Worm (Caenorhabditis elegans): ENCODE results near the gene K06H7.7.
A peak's percentile ranks its signal among the peaks of the same experiment; 100 is the strongest.

K06H7.7 gene

DNA sequence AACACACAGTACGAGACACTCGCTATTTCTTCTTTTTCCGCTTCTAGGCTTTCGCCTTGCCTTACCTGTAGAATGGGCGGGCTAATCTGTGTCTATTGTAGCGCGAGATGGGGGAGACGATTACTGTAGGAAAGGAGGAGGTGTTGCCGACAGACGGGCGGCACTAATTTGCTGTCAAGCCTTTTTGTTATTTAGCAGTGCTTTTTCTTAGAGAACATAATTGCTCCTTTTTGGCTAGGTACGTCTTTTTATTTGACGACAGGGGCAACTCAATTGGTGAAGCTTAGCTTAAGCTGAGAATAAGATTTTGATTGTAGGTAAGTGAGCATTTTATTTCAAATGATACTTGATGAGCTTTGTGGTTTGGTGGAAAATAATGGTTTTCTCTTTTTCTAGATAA lies 21.6 kb downstream of the K06H7.7 start:
- TF ChIP-seq ztf-29 (GFP tag; IDR thresholded peaks at IDR 0.05) (0 out of 2 replicates have a peak, but pooled peaks have one; percentile 31), T22C8.4 (GFP tag; IDR thresholded peaks at IDR 0.05) (no peak)

DNA sequence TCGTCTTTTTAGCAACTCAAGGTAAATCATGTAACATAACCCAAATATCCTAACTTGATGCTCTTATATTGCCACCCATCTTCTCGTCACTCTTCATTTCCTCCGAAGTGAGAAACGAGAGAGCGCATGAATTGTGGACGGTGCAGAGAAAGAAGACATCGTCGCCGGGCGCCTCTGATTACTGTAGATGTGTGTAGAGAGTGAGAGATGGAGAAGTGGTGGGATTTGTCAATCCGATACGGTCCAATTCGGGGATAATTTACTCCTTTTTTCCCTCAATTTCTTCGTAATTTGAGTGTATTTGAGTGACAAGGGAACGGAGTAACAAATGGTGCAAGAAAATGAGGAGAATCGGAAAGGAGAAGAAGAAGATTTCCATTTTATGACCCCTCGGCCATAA lies 24.2 kb downstream of the K06H7.7 start:
- no peak for TF ChIP-seq ref-1 (GFP tag; conservative IDR thresholded peaks at IDR 0.05)
- no peak for TF ChIP-seq tab-1 (GFP tag; IDR thresholded peaks at IDR 0.05)
- TF ChIP-seq cog-1 (tag; optimal IDR thresholded peaks at IDR 0.05) = no peak
- TF ChIP-seq klf-2 (GFP tag; conservative IDR thresholded peaks at IDR 0.05) = no peak
- TF ChIP-seq med-1 (GFP tag; optimal IDR thresholded peaks at IDR 0.05; ENCODE audit: insufficient read depth) = no peak
- no peak for TF ChIP-seq ztf-29 (GFP tag; IDR thresholded peaks at IDR 0.05)
- TF ChIP-seq ztf-23 (GFP tag; IDR thresholded peaks at IDR 0.05) = no peak
- TF ChIP-seq T22C8.4 (GFP tag; IDR thresholded peaks at IDR 0.05) = no peak
- TF ChIP-seq flt-1 (GFP tag; IDR thresholded peaks at IDR 0.05) = no peak

DNA sequence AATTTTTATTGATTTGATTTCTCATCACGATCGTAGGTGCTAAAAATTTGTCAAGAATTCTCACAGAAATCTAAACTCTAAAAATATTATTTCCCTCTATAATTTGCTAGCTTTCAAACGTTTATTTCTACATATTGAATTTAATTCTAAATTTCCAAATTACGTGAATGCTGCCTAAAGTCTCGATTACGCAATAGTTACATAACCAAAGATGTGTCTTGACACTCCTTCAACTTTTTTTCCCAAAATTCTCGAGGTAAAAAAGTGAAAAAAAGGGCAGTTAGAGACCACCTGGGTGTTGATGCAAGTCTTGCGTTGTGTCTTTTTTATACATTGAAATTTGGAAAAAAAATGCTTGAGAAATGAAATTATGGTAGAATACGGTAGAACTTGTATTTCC lies 33.4 kb downstream of the K06H7.7 start:
- TF ChIP-seq flt-1 (GFP tag; IDR thresholded peaks at IDR 0.05) (no peak), T22C8.4 (GFP tag; IDR thresholded peaks at IDR 0.05) (no peak), tab-1 (GFP tag; IDR thresholded peaks at IDR 0.05) (no peak), klf-2 (GFP tag; conservative IDR thresholded peaks at IDR 0.05) (no peak), cog-1 (tag; optimal IDR thresholded peaks at IDR 0.05) (no peak), ref-1 (GFP tag; conservative IDR thresholded peaks at IDR 0.05) (no peak), ztf-29 (GFP tag; IDR thresholded peaks at IDR 0.05) (no peak), med-1 (GFP tag; optimal IDR thresholded peaks at IDR 0.05; ENCODE audit: insufficient read depth) (no peak), ztf-23 (GFP tag; IDR thresholded peaks at IDR 0.05) (no peak)

DNA sequence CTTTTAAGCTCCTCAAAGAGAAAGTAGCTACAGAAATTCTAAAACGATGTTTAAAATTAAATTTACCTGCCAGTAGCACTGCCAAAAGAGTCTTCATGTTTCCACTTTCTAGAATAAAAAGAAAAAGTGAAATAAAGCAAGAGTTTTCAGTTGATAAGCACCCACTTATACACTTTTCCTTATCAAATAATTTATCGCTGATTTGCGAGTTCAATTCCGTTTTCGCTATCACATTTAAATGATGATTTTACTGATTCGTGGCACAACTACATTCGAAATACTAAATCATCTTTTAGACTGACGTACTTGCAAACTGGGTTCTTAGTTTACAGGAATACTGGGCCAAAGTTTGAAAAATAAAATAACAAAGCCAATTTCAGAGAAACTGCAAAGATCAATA lies 34.3 kb downstream of the K06H7.7 start, which contains the start of gene K12H4.7:
Gene K12H4.7, minus strand, starts transcription at position 138 of the 400 bp plus-strand sequence.
- TF ChIP-seq ref-1 (GFP tag; conservative IDR thresholded peaks at IDR 0.05) (no peak), flt-1 (GFP tag; IDR thresholded peaks at IDR 0.05) (no peak), ztf-23 (GFP tag; IDR thresholded peaks at IDR 0.05) (no peak), ztf-29 (GFP tag; IDR thresholded peaks at IDR 0.05) (no peak)

DNA sequence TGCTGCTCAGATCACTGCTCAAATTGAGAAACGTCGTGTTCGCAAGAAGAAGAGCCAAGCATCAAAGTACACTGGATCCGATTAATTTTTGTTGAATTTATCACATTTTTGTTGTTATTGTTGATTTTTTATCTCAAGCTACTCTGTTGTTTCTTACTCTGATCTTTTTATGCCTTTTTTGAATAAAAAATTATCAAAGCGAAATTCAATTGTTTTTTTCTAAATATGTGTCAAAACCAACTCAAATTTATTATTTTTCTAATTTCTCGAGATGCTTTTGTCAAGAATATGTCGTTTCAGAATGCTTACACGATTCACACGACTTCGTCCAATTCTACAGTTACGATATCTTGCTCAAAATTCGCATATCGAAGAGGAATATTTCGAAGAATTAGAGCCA lies 37.9 kb downstream of the K06H7.7 start, which contains the start of gene K12H4.2:
Gene K12H4.2, plus strand, starts transcription at position 301 of the 400 bp plus-strand sequence.
- no peak for TF ChIP-seq ztf-29 (GFP tag; IDR thresholded peaks at IDR 0.05)

DNA sequence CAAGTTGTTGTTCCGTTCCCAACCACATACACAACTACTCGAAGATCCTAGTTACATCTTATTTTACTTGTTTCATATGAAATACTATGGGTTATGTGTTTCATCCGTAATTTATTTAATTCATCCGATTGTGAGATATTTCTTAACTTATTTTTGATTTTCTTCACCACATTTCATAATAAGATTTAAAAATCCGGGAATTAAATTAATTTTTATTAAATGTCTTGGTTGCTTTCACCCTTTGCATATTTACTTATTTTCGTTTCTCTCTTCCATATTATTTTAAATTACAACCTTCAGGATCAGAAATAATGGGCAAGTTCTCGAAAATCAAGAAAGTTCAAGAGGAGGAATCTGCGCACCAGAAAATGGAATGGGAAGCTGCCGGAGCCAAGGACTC lies 39.5 kb downstream of the K06H7.7 start, which contains the start of gene K12H4.3:
Gene K12H4.3, plus strand, starts transcription at position 301 of the 400 bp plus-strand sequence.
- TF ChIP-seq ref-1 (GFP tag; conservative IDR thresholded peaks at IDR 0.05) = no peak
- no peak for TF ChIP-seq flt-1 (GFP tag; IDR thresholded peaks at IDR 0.05)
- no peak for TF ChIP-seq T22C8.4 (GFP tag; IDR thresholded peaks at IDR 0.05)
- no peak for TF ChIP-seq ztf-29 (GFP tag; IDR thresholded peaks at IDR 0.05)

DNA sequence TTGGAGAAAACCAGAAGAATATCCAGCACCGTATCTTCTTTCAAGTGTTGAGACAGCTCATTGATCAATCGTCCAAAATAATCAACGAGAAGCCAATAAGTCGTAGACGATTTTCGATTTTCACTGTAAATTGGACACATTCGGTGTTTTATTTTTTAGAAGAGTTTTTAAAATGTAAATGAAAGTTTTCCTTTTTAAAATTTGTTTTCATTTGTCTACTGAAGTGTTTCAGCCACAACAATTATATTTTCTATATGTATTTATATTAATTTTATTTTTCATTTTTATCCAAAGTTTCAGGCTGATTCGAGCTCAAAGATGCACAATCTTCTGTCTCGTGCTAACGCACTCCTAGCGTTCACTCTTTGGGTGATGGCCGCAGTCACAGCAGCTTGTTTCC lies 40.6 kb downstream of the K06H7.7 start, which contains the start of gene spcs-3:
Gene spcs-3, plus strand, starts transcription at position 301 of the 400 bp plus-strand sequence.
- no peak for TF ChIP-seq cog-1 (tag; optimal IDR thresholded peaks at IDR 0.05)
- no peak for TF ChIP-seq ztf-29 (GFP tag; IDR thresholded peaks at IDR 0.05)
- TF ChIP-seq ref-1 (GFP tag; conservative IDR thresholded peaks at IDR 0.05) = no peak
- TF ChIP-seq ztf-23 (GFP tag; IDR thresholded peaks at IDR 0.05) = no peak
- TF ChIP-seq tab-1 (GFP tag; IDR thresholded peaks at IDR 0.05) = no peak
- TF ChIP-seq flt-1 (GFP tag; IDR thresholded peaks at IDR 0.05) = no peak

DNA sequence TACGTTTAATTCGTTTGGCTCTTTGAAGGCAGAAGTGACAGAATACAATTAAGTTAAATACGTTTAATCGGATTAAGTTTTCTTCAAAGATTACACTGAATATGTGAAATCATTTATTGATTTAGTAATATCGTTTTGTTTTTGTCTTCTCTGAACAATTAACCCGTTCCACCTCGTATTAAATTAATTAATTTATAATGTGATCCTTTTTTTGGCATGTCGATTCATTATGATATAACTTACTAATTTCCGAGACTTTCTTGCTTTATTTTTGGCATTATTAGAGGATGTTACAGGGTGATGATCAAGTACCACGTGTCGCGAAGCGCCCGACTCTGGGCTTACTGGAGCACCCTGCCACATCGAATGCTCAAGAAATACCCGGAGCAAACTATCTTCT lies 41.1 kb downstream of the K06H7.7 start, which contains the start of gene K12H4.5:
Gene K12H4.5, plus strand, starts transcription at position 301 of the 400 bp plus-strand sequence.
- no peak for TF ChIP-seq klf-2 (GFP tag; conservative IDR thresholded peaks at IDR 0.05)

DNA sequence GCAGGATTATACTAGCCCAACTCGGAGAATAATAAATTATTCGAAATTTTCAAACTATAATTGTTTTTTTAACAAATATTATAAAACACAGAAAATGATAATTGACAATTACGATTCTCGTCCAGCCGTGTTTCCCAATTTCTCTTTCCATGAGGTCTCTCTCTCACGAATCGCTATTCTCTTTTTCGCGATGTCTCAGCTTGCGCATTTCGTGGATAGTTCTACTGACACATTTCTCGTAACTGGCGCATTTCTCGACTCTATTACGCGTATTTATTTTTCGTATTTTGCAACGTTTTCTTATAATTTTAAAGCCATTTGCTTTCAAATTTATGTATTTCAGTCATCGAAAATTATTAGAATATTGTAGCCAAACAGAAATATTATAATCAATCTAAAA lies 41.5 kb downstream of the K06H7.7 start:
- TF ChIP-seq flt-1 (GFP tag; IDR thresholded peaks at IDR 0.05) (peak; percentile 100), cog-1 (tag; optimal IDR thresholded peaks at IDR 0.05) (peak; percentile 100), T22C8.4 (GFP tag; IDR thresholded peaks at IDR 0.05) (peak; percentile 99), med-1 (GFP tag; optimal IDR thresholded peaks at IDR 0.05; ENCODE audit: insufficient read depth) (peak; percentile 73), tab-1 (GFP tag; IDR thresholded peaks at IDR 0.05) (peak; percentile 99), ref-1 (GFP tag; conservative IDR thresholded peaks at IDR 0.05) (peak; percentile 100), ztf-23 (GFP tag; IDR thresholded peaks at IDR 0.05) (peak; percentile 99), ztf-29 (GFP tag; IDR thresholded peaks at IDR 0.05) (peak; percentile 99), klf-2 (GFP tag; conservative IDR thresholded peaks at IDR 0.05) (peak; percentile 100)

DNA sequence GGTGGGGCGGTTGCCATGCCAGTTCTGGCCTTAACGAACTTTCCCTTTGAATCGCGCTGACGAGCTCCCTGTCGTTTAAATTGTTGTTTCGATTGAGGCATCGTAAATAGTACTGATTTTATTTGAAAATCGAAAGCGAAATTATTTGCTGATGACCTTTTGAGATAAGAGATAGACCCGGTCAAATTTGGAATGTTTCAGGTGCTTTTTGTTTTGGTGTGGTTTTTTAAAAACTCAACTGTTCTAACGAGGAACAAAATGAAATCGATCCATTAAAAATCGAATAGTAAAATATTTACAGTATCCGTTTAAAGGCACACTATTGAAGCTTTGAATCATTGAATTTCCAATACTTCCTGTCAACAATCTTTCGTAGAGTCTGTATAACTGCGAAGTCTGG lies 42.5 kb downstream of the K06H7.7 start, which contains the start of gene K12H4.6:
Gene K12H4.6, minus strand, starts transcription at position 101 of the 400 bp plus-strand sequence.
- TF ChIP-seq ztf-23 (GFP tag; IDR thresholded peaks at IDR 0.05) (no peak), cog-1 (tag; optimal IDR thresholded peaks at IDR 0.05) (no peak), flt-1 (GFP tag; IDR thresholded peaks at IDR 0.05) (no peak), klf-2 (GFP tag; conservative IDR thresholded peaks at IDR 0.05) (no peak), T22C8.4 (GFP tag; IDR thresholded peaks at IDR 0.05) (no peak), med-1 (GFP tag; optimal IDR thresholded peaks at IDR 0.05; ENCODE audit: insufficient read depth) (no peak), ztf-29 (GFP tag; IDR thresholded peaks at IDR 0.05) (no peak), tab-1 (GFP tag; IDR thresholded peaks at IDR 0.05) (no peak), ref-1 (GFP tag; conservative IDR thresholded peaks at IDR 0.05) (no peak)

DNA sequence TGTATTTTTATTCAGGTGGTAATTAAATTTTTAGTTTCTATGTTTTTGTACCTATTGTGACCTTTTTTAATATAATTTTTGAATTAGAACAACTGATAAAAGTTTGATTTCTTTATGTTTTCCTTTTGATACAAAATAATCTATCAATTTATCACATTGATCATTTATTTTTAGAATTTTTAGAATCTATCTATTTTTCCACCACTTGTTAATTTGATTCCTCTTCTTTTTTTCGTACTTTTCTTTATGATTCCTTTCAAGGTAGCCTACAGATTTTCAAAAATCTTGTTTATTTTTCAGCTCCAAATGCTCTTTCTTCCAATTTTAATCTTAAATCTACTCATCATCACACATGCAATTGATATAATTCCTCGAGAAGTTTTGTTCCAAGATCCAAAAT lies 47.3 kb downstream of the K06H7.7 start, which contains the start of gene dpf-6:
Gene dpf-6, plus strand, starts transcription at position 301 of the 400 bp plus-strand sequence.
- TF ChIP-seq ref-1 (GFP tag; conservative IDR thresholded peaks at IDR 0.05) = no peak
- TF ChIP-seq tab-1 (GFP tag; IDR thresholded peaks at IDR 0.05) = no peak
- TF ChIP-seq cog-1 (tag; optimal IDR thresholded peaks at IDR 0.05) = no peak

All from whole organism, midembryonic.